Worm (Caenorhabditis elegans) whole organism, late embryonic: ENCODE data around the gene str-222.

ENCODE experiments used
- Y22D7AL.16 ChIP-seq: sonication (generic microtip); optimal IDR thresholded peaks from 2 replicates; lab custom pipeline; 2016; ENCODE audit warnings: missing genetic modification characterization, missing compliant biosample characterization
- ama-1 ChIP-seq: fragments of 150-350 bp; optimal IDR thresholded peaks from 2 replicates; lab custom pipeline; 2014
- ceh-14 ChIP-seq: sonication (generic microtip); optimal IDR thresholded peaks from 2 replicates; lab custom pipeline; 2016; ENCODE audit warnings: missing genotype, missing genetic modification characterization, missing compliant biosample characterization
- ceh-18 ChIP-seq: sonication (generic microtip); optimal IDR thresholded peaks from 2 replicates; lab custom pipeline; 2016; ENCODE audit warnings: missing genetic modification characterization, missing compliant biosample characterization
- ceh-19 ChIP-seq: fragments of 200-800 bp; sonication (Bioruptor generic); optimal IDR thresholded peaks from 2 replicates; lab custom pipeline; 2018; ENCODE audit warnings: mild to moderate bottlenecking, missing genetic modification characterization, missing compliant biosample characterization
- ceh-2 ChIP-seq: sonication (generic microtip); optimal IDR thresholded peaks from 2 replicates; lab custom pipeline; 2016; ENCODE audit warnings: missing genotype, missing genetic modification characterization, missing compliant biosample characterization
- ceh-24 ChIP-seq: sonication (generic microtip); optimal IDR thresholded peaks from 2 replicates; lab custom pipeline; 2016; ENCODE audit warnings: mild to moderate bottlenecking, missing genetic modification characterization, missing compliant biosample characterization
- ceh-30 ChIP-seq: fragments of 150-350 bp; optimal IDR thresholded peaks from 2 replicates; lab custom pipeline; 2014; ENCODE audit warnings: missing biosample characterization, missing genetic modification characterization
- ceh-31 ChIP-seq: sonication (generic microtip); optimal IDR thresholded peaks from 2 replicates; lab custom pipeline; 2016; ENCODE audit warnings: missing genetic modification characterization, missing compliant biosample characterization
- ceh-45 ChIP-seq: fragments of 200-800 bp; sonication (Bioruptor generic); IDR thresholded peaks from 2 replicates; pipeline ENCODE4 v1.3.6; 2022; ENCODE audit warnings: missing genetic modification reagents, missing genetic modification characterization, missing compliant biosample characterization
- ceh-48 ChIP-seq: sonication (generic microtip); optimal IDR thresholded peaks from 2 replicates; lab custom pipeline; 2016; ENCODE audit warnings: missing genetic modification characterization, inconsistent platforms, missing compliant biosample characterization
- ceh-6 ChIP-seq: fragments of 200-800 bp; sonication (Bioruptor generic); optimal IDR thresholded peaks from 2 replicates; lab custom pipeline; 2018; ENCODE audit warnings: mild to moderate bottlenecking, missing genetic modification characterization, missing compliant biosample characterization
- ceh-9 ChIP-seq: sonication (generic microtip); optimal IDR thresholded peaks from 2 replicates; lab custom pipeline; 2016; ENCODE audit warnings: mild to moderate bottlenecking, missing genetic modification characterization, inconsistent platforms, missing compliant biosample characterization
- dmd-4 ChIP-seq: sonication (generic microtip); optimal IDR thresholded peaks from 2 replicates; lab custom pipeline; 2016; ENCODE audit warnings: borderline replicate concordance, missing genetic modification characterization, missing compliant biosample characterization
- dve-1 ChIP-seq: sonication (generic microtip); optimal IDR thresholded peaks from 2 replicates; lab custom pipeline; 2017; ENCODE audit warnings: antibody characterized with exemption, mild to moderate bottlenecking, missing genetic modification characterization, missing compliant biosample characterization
- elt-2 ChIP-seq: sonication (generic microtip); optimal IDR thresholded peaks from 2 replicates; lab custom pipeline; 2016; ENCODE audit warnings: missing genetic modification reagents, missing genetic modification characterization, missing compliant biosample characterization
- elt-4 ChIP-seq: sonication (generic microtip); optimal IDR thresholded peaks from 2 replicates; lab custom pipeline; 2016; ENCODE audit warnings: missing genetic modification characterization, missing compliant biosample characterization
- ets-4 ChIP-seq: sonication (generic microtip); optimal IDR thresholded peaks from 2 replicates; lab custom pipeline; 2016; ENCODE audit warnings: missing genetic modification characterization, missing compliant biosample characterization
- eyg-1 ChIP-seq: sonication (generic microtip); optimal IDR thresholded peaks from 2 replicates; lab custom pipeline; 2016; ENCODE audit warnings: missing genotype, missing genetic modification characterization, missing compliant biosample characterization
- fax-1 ChIP-seq: sonication (generic microtip); optimal IDR thresholded peaks from 2 replicates; lab custom pipeline; 2016; ENCODE audit warnings: missing genotype, missing genetic modification characterization, missing compliant biosample characterization
- fkh-10 ChIP-seq: fragments of 150-350 bp; optimal IDR thresholded peaks from 2 replicates; lab custom pipeline; 2014; ENCODE audit warnings: missing biosample characterization, missing genetic modification reagents, missing genetic modification characterization
- fkh-6 ChIP-seq: sonication (generic microtip); optimal IDR thresholded peaks from 2 replicates; lab custom pipeline; 2016; ENCODE audit warnings: missing genetic modification characterization, missing compliant biosample characterization
- hlh-15 ChIP-seq: sonication (generic microtip); optimal IDR thresholded peaks from 2 replicates; lab custom pipeline; 2016; ENCODE audit warnings: missing genetic modification characterization, missing compliant biosample characterization
- hlh-30 ChIP-seq: sonication (generic microtip); optimal IDR thresholded peaks from 2 replicates; lab custom pipeline; 2017; ENCODE audit warnings: antibody characterized with exemption, missing genetic modification characterization, missing compliant biosample characterization; ENCODE audit not compliant: insufficient read depth
- madf-2 ChIP-seq: sonication (generic microtip); optimal IDR thresholded peaks from 2 replicates; lab custom pipeline; 2017; ENCODE audit warnings: missing genetic modification characterization, missing compliant biosample characterization
- mec-3 ChIP-seq: sonication (generic microtip); optimal IDR thresholded peaks from 2 replicates; lab custom pipeline; 2016; ENCODE audit warnings: borderline replicate concordance, missing genetic modification characterization, missing compliant biosample characterization
- nfya-1 ChIP-seq: sonication (generic microtip); optimal IDR thresholded peaks from 2 replicates; lab custom pipeline; 2017; ENCODE audit warnings: missing genetic modification characterization, mild to moderate bottlenecking, missing compliant biosample characterization, antibody characterized with exemption, moderate library complexity
- nhr-11 ChIP-seq: fragments of 150-350 bp; optimal IDR thresholded peaks from 2 replicates; lab custom pipeline; 2014; ENCODE audit warnings: missing biosample characterization, missing genetic modification characterization
- npax-4 ChIP-seq: sonication (generic microtip); optimal IDR thresholded peaks from 2 replicates; lab custom pipeline; 2016; ENCODE audit warnings: missing genetic modification characterization, missing compliant biosample characterization
- odd-2 ChIP-seq: sonication (generic microtip); optimal IDR thresholded peaks from 2 replicates; lab custom pipeline; 2017; ENCODE audit warnings: antibody characterized with exemption, mild to moderate bottlenecking, missing genetic modification characterization, missing compliant biosample characterization
- pax-1 ChIP-seq: fragments of 150-350 bp; optimal IDR thresholded peaks from 2 replicates; lab custom pipeline; 2014; ENCODE audit warnings: missing biosample characterization, missing genetic modification characterization
- pqm-1 ChIP-seq: sonication (generic microtip); optimal IDR thresholded peaks from 2 replicates; lab custom pipeline; 2016; ENCODE audit warnings: missing genetic modification characterization, missing compliant biosample characterization
- pros-1 ChIP-seq: fragments of 150-350 bp; optimal IDR thresholded peaks from 2 replicates; lab custom pipeline; 2014; ENCODE audit warnings: missing biosample characterization, missing genetic modification reagents, missing genetic modification characterization
- ref-2 ChIP-seq: sonication (generic microtip); optimal IDR thresholded peaks from 2 replicates; lab custom pipeline; 2016; ENCODE audit warnings: missing genetic modification characterization, missing compliant biosample characterization
- sdc-2 ChIP-seq: sonication (generic microtip); optimal IDR thresholded peaks from 2 replicates; lab custom pipeline; 2016; ENCODE audit warnings: missing genotype, missing genetic modification characterization, missing compliant biosample characterization
- sox-2 ChIP-seq: fragments of 200-800 bp; sonication (Bioruptor generic); IDR thresholded peaks from 2 replicates; pipeline ENCODE4 v1.3.6; 2022; ENCODE audit warnings: missing genetic modification reagents, missing genetic modification characterization, missing compliant biosample characterization
- sox-4 ChIP-seq: sonication (generic microtip); optimal IDR thresholded peaks from 2 replicates; lab custom pipeline; 2017; ENCODE audit warnings: mild to moderate bottlenecking, missing genetic modification characterization, inconsistent platforms, missing compliant biosample characterization
- syd-9 ChIP-seq: sonication (generic microtip); optimal IDR thresholded peaks from 2 replicates; lab custom pipeline; 2016; ENCODE audit warnings: mild to moderate bottlenecking, missing genetic modification characterization, moderate library complexity, missing compliant biosample characterization
- tbx-2 ChIP-seq: sonication (generic microtip); optimal IDR thresholded peaks from 2 replicates; lab custom pipeline; 2016; ENCODE audit warnings: missing genetic modification characterization, missing compliant biosample characterization
- ttx-3 ChIP-seq: sonication (generic microtip); optimal IDR thresholded peaks from 2 replicates; lab custom pipeline; 2016; ENCODE audit warnings: missing genetic modification reagents, missing genetic modification characterization, missing compliant biosample characterization
- unc-42 ChIP-seq: sonication (generic microtip); optimal IDR thresholded peaks from 2 replicates; lab custom pipeline; 2016; ENCODE audit warnings: missing genotype, missing genetic modification characterization, missing compliant biosample characterization
- unc-55 ChIP-seq: sonication (generic microtip); optimal IDR thresholded peaks from 2 replicates; lab custom pipeline; 2017; ENCODE audit warnings: missing biosample characterization, missing genetic modification reagents, missing genetic modification characterization
- unc-86 ChIP-seq: sonication (generic microtip); optimal IDR thresholded peaks from 2 replicates; lab custom pipeline; 2016; ENCODE audit warnings: missing genetic modification characterization, missing compliant biosample characterization

Gene str-222

DNA sequence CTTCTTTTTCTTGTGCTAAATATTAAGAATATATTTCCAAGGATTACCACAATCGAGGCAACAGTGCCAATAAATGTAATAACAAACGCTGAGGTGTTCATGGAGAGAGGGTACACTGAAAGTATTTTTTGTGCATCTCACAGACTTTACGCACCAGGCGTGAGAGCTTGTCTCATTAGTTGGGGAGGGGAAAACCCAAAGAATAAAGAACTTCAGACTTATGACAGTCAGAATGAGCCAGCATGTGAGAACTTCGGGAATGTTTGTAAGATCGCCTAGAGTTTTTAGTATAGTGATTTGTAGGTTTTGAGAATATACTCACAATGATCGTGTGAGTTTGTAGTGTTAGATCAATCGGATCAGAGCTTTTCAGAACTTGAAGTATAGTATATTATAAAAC lies 21.2 kb upstream of the str-222 start, which contains the start of gene srbc-41:
srbc-41 (minus strand) TSS at position 101 of the 400 bp plus-strand sequence.
- no peak for TF ChIP-seq madf-2
- no peak for TF ChIP-seq dmd-4 (tag; lab: Kevin White, UChicago)
- TF ChIP-seq ets-4 (tag; lab: Kevin White, UChicago), result no peak
- no peak for TF ChIP-seq ceh-14 (tag; lab: Kevin White, UChicago)
- no peak for TF ChIP-seq fax-1
- TF ChIP-seq unc-42 (tag; lab: Kevin White, UChicago), result no peak
- TF ChIP-seq ceh-2 (tag; lab: Kevin White, UChicago), result no peak
- no peak for TF ChIP-seq odd-2 (tag; lab: Kevin White, UChicago)
- no peak for TF ChIP-seq ref-2 (tag; lab: Kevin White, UChicago)
- no peak for TF ChIP-seq ttx-3 (tag; lab: Kevin White, UChicago)
- no peak for TF ChIP-seq ceh-9
- no peak for TF ChIP-seq unc-86 (tag; lab: Kevin White, UChicago)
- no peak for TF ChIP-seq ceh-24
- no peak for TF ChIP-seq npax-4
- TF ChIP-seq Y22D7AL.16 (tag; lab: Kevin White, UChicago), result no peak
- TF ChIP-seq, all 69 proteins: peak for 0

DNA sequence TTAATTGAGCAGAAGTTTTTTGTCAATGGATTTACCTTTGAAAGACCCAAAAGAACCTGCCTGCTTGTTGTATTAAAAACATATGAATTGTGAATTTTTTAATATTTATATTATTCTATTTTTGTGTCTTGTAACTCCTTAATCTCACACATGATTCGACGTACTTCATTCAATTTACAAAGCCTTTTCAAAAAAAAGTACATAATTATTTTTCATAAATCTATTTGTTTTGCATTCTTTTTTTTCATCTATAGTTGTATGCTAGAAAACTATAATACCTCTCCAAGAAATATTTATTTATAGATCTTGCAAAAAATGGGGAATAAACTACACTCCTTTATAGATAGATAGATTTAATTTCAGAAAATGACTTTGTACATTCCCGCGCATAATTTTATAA lies 17.2 kb upstream of the str-222 start, which contains the start of gene nhr-179:
nhr-179 (minus strand) TSS at position 101 of the 400 bp plus-strand sequence.
- TF ChIP-seq ceh-2 (tag; lab: Kevin White, UChicago), result no peak
- TF ChIP-seq unc-55, result no peak
- TF ChIP-seq sox-2 (GFP tag; lab: Robert Waterston, UW), result no peak
- no peak for TF ChIP-seq ceh-18
- TF ChIP-seq ceh-31 (tag; lab: Kevin White, UChicago), result no peak
- TF ChIP-seq eyg-1 (tag; lab: Kevin White, UChicago), result no peak
- no peak for TF ChIP-seq pros-1 (tag; lab: Kevin White, UChicago)
- TF ChIP-seq sox-4 (tag; lab: Kevin White, UChicago), result no peak
- no peak for TF ChIP-seq fkh-10
- no peak for TF ChIP-seq dve-1 (tag; lab: Kevin White, UChicago)
- no peak for TF ChIP-seq sdc-2 (tag; lab: Kevin White, UChicago)

DNA sequence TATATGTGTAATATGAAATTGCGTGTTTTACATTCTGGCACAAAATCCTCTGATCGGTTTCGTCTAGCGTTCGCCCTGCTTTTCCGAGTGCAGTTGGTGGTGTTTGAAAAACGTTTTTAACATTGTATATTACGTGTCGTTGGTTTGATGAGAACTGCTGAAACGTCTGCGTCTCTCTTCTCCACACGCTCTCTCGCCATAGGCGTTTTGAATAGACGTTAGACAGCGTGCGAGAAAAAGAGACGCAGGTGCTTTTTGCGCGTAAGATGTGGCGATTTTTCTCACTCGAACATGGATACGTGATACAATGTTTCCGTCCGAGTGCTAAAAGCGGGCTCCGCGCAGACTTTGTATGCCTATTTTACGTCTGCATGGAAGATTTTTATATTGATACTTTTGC lies 15.4 kb upstream of the str-222 start:
- TF ChIP-seq dve-1 (tag; lab: Kevin White, UChicago) (no peak), ceh-48 (tag; lab: Kevin White, UChicago) (no peak), tbx-2 (tag; lab: Kevin White, UChicago) (no peak), sox-4 (tag; lab: Kevin White, UChicago) (no peak), unc-42 (tag; lab: Kevin White, UChicago) (no peak), pros-1 (tag; lab: Kevin White, UChicago) (no peak), ceh-19 (no peak), dmd-4 (tag; lab: Kevin White, UChicago) (no peak), pax-1 (tag; lab: Kevin White, UChicago) (no peak), nfya-1 (no peak)
- TF ChIP-seq, all 69 proteins: peak for 0

DNA sequence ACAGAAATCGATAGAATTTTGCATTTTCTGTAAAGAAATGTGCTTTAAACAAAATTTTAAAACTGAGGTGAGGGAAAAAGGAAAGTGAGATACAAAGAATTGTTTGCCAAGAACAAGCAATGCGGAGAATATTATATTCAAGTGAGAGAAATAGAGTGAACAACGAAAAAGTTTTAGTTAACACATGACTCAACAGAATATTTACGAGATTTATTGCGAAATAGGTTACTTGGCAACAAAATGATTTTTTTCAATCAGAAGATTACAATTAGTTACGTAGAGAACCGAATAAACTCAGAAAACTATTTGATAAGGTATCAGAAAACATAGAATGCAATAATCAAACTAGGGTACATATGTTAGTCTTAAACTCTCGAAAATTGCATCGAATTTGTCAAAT lies 14.5 kb upstream of the str-222 start, which contains the start of gene nhr-117:
nhr-117 (minus strand) TSS at position 27 of the 400 bp plus-strand sequence.
- TF ChIP-seq mec-3 (no peak), ceh-30 (tag; lab: Kevin White, UChicago) (no peak), sox-2 (GFP tag; lab: Robert Waterston, UW) (no peak), ceh-45 (GFP tag; lab: Robert Waterston, UW) (no peak), ceh-6 (no peak), ama-1 (lab: Kevin White, UChicago) (no peak), syd-9 (no peak), hlh-30 (tag; lab: Kevin White, UChicago) (no peak), elt-4 (no peak), pqm-1 (tag; lab: Kevin White, UChicago) (no peak), hlh-15 (tag; lab: Kevin White, UChicago) (no peak), elt-2 (tag; lab: Kevin White, UChicago) (no peak), fkh-6 (no peak), nhr-11 (tag; lab: Kevin White, UChicago) (no peak), npax-4 (no peak)
- TF ChIP-seq, all 69 proteins: peak for 0
